Fruit fly (Drosophila melanogaster): ENCODE results near the gene CG43732.
A peak's percentile ranks its signal among the peaks of the same experiment; 100 is the strongest.

CG43732 gene

dm6 chr3R:18910336-18910735 lies 39.7 kb upstream of the CG43732 start (continued):
- TF ChIP-seq btn (GFP tag; optimal IDR thresholded peaks at IDR 0.05) = no peak

dm6 chr3R:18910923-18911322 lies 39.1 kb upstream of the CG43732 start:
- no peak for TF ChIP-seq CG16779 (GFP tag; IDR thresholded peaks at IDR 0.05)
- TF ChIP-seq CG14050 (GFP tag; IDR thresholded peaks at IDR 0.05) = 0 out of 3 replicates have a peak, but pooled peaks have one; percentile 20
- TF ChIP-seq CG13424 (tag; optimal IDR thresholded peaks at IDR 0.05) = peak; percentile 11
- peak; percentile 3 for TF ChIP-seq CG9727 (GFP tag; optimal IDR thresholded peaks at IDR 0.05)
- peak; percentile 3 for TF ChIP-seq CG11504 (tag; optimal IDR thresholded peaks at IDR 0.05)
- no peak for TF ChIP-seq CG17612 (GFP tag; IDR thresholded peaks at IDR 0.05)
- peak; percentile 41 for TF ChIP-seq lab (GFP tag; optimal IDR thresholded peaks at IDR 0.05)
- no peak for TF ChIP-seq CG12071 (GFP tag; optimal IDR thresholded peaks at IDR 0.05)
- TF ChIP-seq CG2678 (tag; optimal IDR thresholded peaks at IDR 0.05) = peak; percentile 56
- no peak for TF ChIP-seq CG4404 (GFP tag; IDR thresholded peaks at IDR 0.05)
- no peak for TF ChIP-seq CG8089 (GFP tag; optimal IDR thresholded peaks at IDR 0.05)
- no peak for TF ChIP-seq so (GFP tag; IDR thresholded peaks at IDR 0.05)
- TF ChIP-seq Taf1 (GFP tag; IDR thresholded peaks at IDR 0.05) = no peak
- TF ChIP-seq stc (GFP tag; IDR thresholded peaks at IDR 0.05) = no peak
- TF ChIP-seq Oaz (GFP tag; IDR thresholded peaks at IDR 0.05) = no peak
- no peak for TF ChIP-seq ham (GFP tag; IDR thresholded peaks at IDR 0.05)
- TF ChIP-seq CG12219 (GFP tag; optimal IDR thresholded peaks at IDR 0.05) = no peak
- peak; percentile 18 for TF ChIP-seq Fer3 (tag; optimal IDR thresholded peaks at IDR 0.05)
- no peak for TF ChIP-seq B-H2 (GFP tag; optimal IDR thresholded peaks at IDR 0.05)
- TF ChIP-seq Dip3 (GFP tag; optimal IDR thresholded peaks at IDR 0.05) = no peak
- TF ChIP-seq Nf-YC (tag; optimal IDR thresholded peaks at IDR 0.05) = no peak
- TF ChIP-seq CG15514 (GFP tag; optimal IDR thresholded peaks at IDR 0.05) = no peak
- no peak for TF ChIP-seq CG9609 (GFP tag; optimal IDR thresholded peaks at IDR 0.05)
- no peak for TF ChIP-seq trem (tag; optimal IDR thresholded peaks at IDR 0.05)
- TF ChIP-seq CG4820 (GFP tag; optimal IDR thresholded peaks at IDR 0.05) = no peak
- TF ChIP-seq ato (GFP tag; IDR thresholded peaks at IDR 0.05; ENCODE audit: partially characterized antibody) = no peak
- TF ChIP-seq CG3838 (GFP tag; optimal IDR thresholded peaks at IDR 0.05) = no peak
- no peak for TF ChIP-seq pan (optimal IDR thresholded peaks at IDR 0.05)
- peak in 1 of 2 experiments; percentile 7 for TF ChIP-seq pan (GFP tag; optimal IDR thresholded peaks at IDR 0.05 in 1 of 2, IDR thresholded peaks at IDR 0.05 in 1 of 2)
- TF ChIP-seq Xrp1 (GFP tag; IDR thresholded peaks at IDR 0.05) = peak; percentile 30; the same call in 1 of the 2 replicates
- no peak for TF ChIP-seq gfzf (GFP tag; optimal IDR thresholded peaks at IDR 0.05)
- no peak for TF ChIP-seq zfh1 (GFP tag; IDR thresholded peaks at IDR 0.05)
- 0 out of 3 replicates have a peak, but pooled peaks have one; percentile 33 for TF ChIP-seq CG11695 (GFP tag; IDR thresholded peaks at IDR 0.05)
- TF ChIP-seq CG8388 (GFP tag; optimal IDR thresholded peaks at IDR 0.05) = no peak
- TF ChIP-seq jigr1 (GFP tag; IDR thresholded peaks at IDR 0.05) = no peak
- TF ChIP-seq Stat92E (GFP tag; optimal IDR thresholded peaks at IDR 0.05) = no peak
- TF ChIP-seq pros (GFP tag; optimal IDR thresholded peaks at IDR 0.05) = no peak
- no peak for TF ChIP-seq CG1024 (GFP tag; IDR thresholded peaks at IDR 0.05)
- no peak for TF ChIP-seq cato (GFP tag; optimal IDR thresholded peaks at IDR 0.05; ENCODE audit: borderline replicate concordance)
- TF ChIP-seq Atf-2 (GFP tag; optimal IDR thresholded peaks at IDR 0.05) = no peak
- TF ChIP-seq Trl (optimal IDR thresholded peaks at IDR 0.05) = no peak
- TF ChIP-seq Trl (GFP tag; optimal IDR thresholded peaks at IDR 0.05) = no peak
- peak; percentile 56 for TF ChIP-seq gem (tag; optimal IDR thresholded peaks at IDR 0.05)
- TF ChIP-seq Dfd (GFP tag; optimal IDR thresholded peaks at IDR 0.05) = no peak
- TF ChIP-seq PHDP (tag; optimal IDR thresholded peaks at IDR 0.05) = peak; percentile 46
- TF ChIP-seq chm (GFP tag; IDR thresholded peaks at IDR 0.05) = no peak
- no peak for TF ChIP-seq chif (GFP tag; optimal IDR thresholded peaks at IDR 0.05)
- no peak for TF ChIP-seq z (GFP tag; IDR thresholded peaks at IDR 0.05)
- TF ChIP-seq dati (GFP tag; IDR thresholded peaks at IDR 0.05) = no peak
